Fruit fly (Drosophila melanogaster): ENCODE measurements around the gene CG6769.

- no peak for TF ChIP-seq Jra (GFP tag; optimal IDR thresholded peaks at IDR 0.05)
- no peak for TF ChIP-seq fru (GFP tag; optimal IDR thresholded peaks at IDR 0.05)
- TF ChIP-seq N (GFP tag; optimal IDR thresholded peaks at IDR 0.05): no peak
- no peak for TF ChIP-seq GATAd (GFP tag; optimal IDR thresholded peaks at IDR 0.05)
- TF ChIP-seq psq (GFP tag; optimal IDR thresholded peaks at IDR 0.05): no peak
- TF ChIP-seq CG32264 (GFP tag; optimal IDR thresholded peaks at IDR 0.05): no peak
- no peak for TF ChIP-seq Vsx2 (GFP tag; optimal IDR thresholded peaks at IDR 0.05; ENCODE audit: partially characterized antibody)
These were observed 25.3 kb downstream of the CG6769 start for dm6 chrX:17886107-17886448.

All from whole organism, wandering third instar larva.